Worm (Caenorhabditis elegans) whole organism, young adult: Measurements from ENCODE around the gene rpl-22.

Source experiments
- B0261.1 ChIP-seq: sonication (generic microtip); optimal IDR thresholded peaks from 2 replicates; lab custom pipeline; 2016; ENCODE audit warnings: mild to moderate bottlenecking, missing genetic modification characterization, moderate library complexity, missing compliant biosample characterization
- F22D6.2 ChIP-seq: sonication (generic microtip); optimal IDR thresholded peaks from 2 replicates; lab custom pipeline; 2016; ENCODE audit warnings: mild to moderate bottlenecking, missing genetic modification characterization, missing compliant biosample characterization
- F37B4.10 ChIP-seq: fragments of 200-800 bp; sonication (Bioruptor generic); IDR thresholded peaks from 2 replicates; pipeline ENCODE4 v1.3.6; 2022; ENCODE audit warnings: missing genetic modification characterization, missing compliant biosample characterization
- F57C9.4 ChIP-seq: sonication (generic microtip); optimal IDR thresholded peaks from 2 replicates; lab custom pipeline; 2017; ENCODE audit warnings: mild to moderate bottlenecking, missing genetic modification characterization, missing compliant biosample characterization
- K12H6.12 ChIP-seq: fragments of 200-800 bp; sonication (Bioruptor generic); optimal IDR thresholded peaks from 2 replicates; lab custom pipeline; 2018; ENCODE audit warnings: mild to moderate bottlenecking, missing genetic modification characterization, missing compliant biosample characterization
- Y56A3A.18 ChIP-seq: fragments of 200-800 bp; sonication (Bioruptor generic); IDR thresholded peaks from 2 replicates; pipeline ENCODE4 v1.3.6; 2022; ENCODE audit warnings: missing genetic modification reagents, missing genetic modification characterization, missing compliant biosample characterization
- Y79H2A.3 ChIP-seq: fragments of 200-800 bp; sonication (Bioruptor generic); conservative IDR thresholded peaks from 2 replicates; pipeline ENCODE4 v1.3.6; 2022; ENCODE audit warnings: missing genetic modification reagents, missing genetic modification characterization, missing compliant biosample characterization
- ama-1 ChIP-seq, 3 experiments: fragments of 150-350 bp in 1 of 3; sonication (generic microtip) in 2 of 3; optimal IDR thresholded peaks; 2 replicates each; lab custom pipeline; 2014 to 2018; ENCODE audit warnings: missing biosample characterization in 2 of 3, missing genetic modification characterization in 2 of 3, missing genetic modification reagents in 2 of 3
- aptf-3 ChIP-seq: fragments of 200-800 bp; sonication (Bioruptor generic); IDR thresholded peaks from 2 replicates; pipeline ENCODE4 v1.3.6; 2022; ENCODE audit warnings: missing genetic modification characterization, missing compliant biosample characterization
- atf-7 ChIP-seq: sonication (generic microtip); optimal IDR thresholded peaks from 2 replicates; lab custom pipeline; 2017; ENCODE audit warnings: mild to moderate bottlenecking, missing genetic modification characterization, missing compliant biosample characterization
- athp-1 ChIP-seq: sonication (generic microtip); optimal IDR thresholded peaks from 2 replicates; lab custom pipeline; 2017; ENCODE audit warnings: mild to moderate bottlenecking, missing genetic modification characterization, missing compliant biosample characterization
- attf-6 ChIP-seq: fragments of 200-800 bp; sonication (Bioruptor generic); IDR thresholded peaks from 2 replicates; pipeline ENCODE4 v1.3.6; 2022; ENCODE audit warnings: missing genetic modification reagents, missing genetic modification characterization, missing compliant biosample characterization
- cebp-1 ChIP-seq, 2 experiments: fragments of 200-800 bp in 1 of 2; sonication (Bioruptor generic) in 1 of 2; sonication (generic microtip) in 1 of 2; IDR thresholded peaks in 1 of 2; optimal IDR thresholded peaks in 1 of 2; 2 replicates each; pipeline versions ENCODE4 v1.3.6 to Lab custom; 2017 to 2022; ENCODE audit warnings: missing compliant biosample characterization in 2 of 2, missing genetic modification characterization in 2 of 2, mild to moderate bottlenecking in 1 of 2, missing genetic modification reagents in 1 of 2, moderate library complexity in 1 of 2
- ceh-27 ChIP-seq: fragments of 200-800 bp; sonication (Bioruptor generic); optimal IDR thresholded peaks from 2 replicates; lab custom pipeline; 2018; ENCODE audit warnings: mild to moderate bottlenecking, missing genetic modification characterization, moderate library complexity, missing compliant biosample characterization
- ceh-40 ChIP-seq: fragments of 200-800 bp; sonication (Bioruptor generic); IDR thresholded peaks from 2 replicates; pipeline ENCODE4 v1.3.6; 2022; ENCODE audit warnings: missing genetic modification characterization, missing compliant biosample characterization
- dox-1 ChIP-seq: fragments of 200-800 bp; sonication (Bioruptor generic); IDR thresholded peaks from 2 replicates; pipeline ENCODE4 v1.3.6; 2022; ENCODE audit warnings: missing genetic modification reagents, missing genetic modification characterization, missing compliant biosample characterization
- dpl-1 ChIP-seq: fragments of 150-350 bp; optimal IDR thresholded peaks from 2 replicates; lab custom pipeline; 2014; ENCODE audit warnings: missing biosample characterization, missing genetic modification reagents, missing genetic modification characterization
- gei-17 ChIP-seq: fragments of 200-800 bp; sonication (Bioruptor generic); optimal IDR thresholded peaks from 2 replicates; lab custom pipeline; 2018; ENCODE audit warnings: mild to moderate bottlenecking, missing genetic modification characterization, missing compliant biosample characterization
- hlh-12 ChIP-seq: sonication (generic microtip); optimal IDR thresholded peaks from 2 replicates; lab custom pipeline; 2016; ENCODE audit warnings: missing genetic modification characterization, missing compliant biosample characterization
- hmg-1.2 ChIP-seq: fragments of 200-800 bp; sonication (Bioruptor generic); IDR thresholded peaks from 2 replicates; pipeline ENCODE4 v1.3.6; 2022; ENCODE audit warnings: missing genetic modification reagents, missing genetic modification characterization, missing compliant biosample characterization
- let-607 ChIP-seq, 2 experiments: fragments of 200-800 bp in 1 of 2; sonication (Bioruptor generic) in 1 of 2; sonication (generic microtip) in 1 of 2; optimal IDR thresholded peaks; 2 replicates each; lab custom pipeline; 2016 to 2018; ENCODE audit warnings: mild to moderate bottlenecking in 2 of 2, missing compliant biosample characterization in 2 of 2, missing genetic modification characterization in 2 of 2, moderate library complexity in 2 of 2, missing genotype in 1 of 2
- lir-1 ChIP-seq: fragments of 200-800 bp; sonication (Bioruptor generic); conservative IDR thresholded peaks from 2 replicates; pipeline ENCODE4 v1.3.6; 2022; ENCODE audit warnings: missing genetic modification reagents, missing genetic modification characterization, missing compliant biosample characterization
- madf-6 ChIP-seq: fragments of 200-800 bp; sonication (Bioruptor generic); IDR thresholded peaks from 2 replicates; pipeline ENCODE4 v1.3.6; 2022; ENCODE audit warnings: missing genetic modification reagents, missing genetic modification characterization, missing compliant biosample characterization
- mcd-1 ChIP-seq: fragments of 200-800 bp; sonication (Bioruptor generic); IDR thresholded peaks from 2 replicates; pipeline ENCODE4 v1.3.6; 2022; ENCODE audit warnings: missing genetic modification reagents, missing genetic modification characterization, missing compliant biosample characterization
- mel-28 ChIP-seq: sonication (generic microtip); optimal IDR thresholded peaks from 2 replicates; lab custom pipeline; 2016; ENCODE audit warnings: borderline replicate concordance, mild to moderate bottlenecking, missing genetic modification characterization, missing compliant biosample characterization
- nhr-120 ChIP-seq: fragments of 200-800 bp; sonication (Bioruptor generic); IDR thresholded peaks from 2 replicates; pipeline ENCODE4 v1.3.6; 2022; ENCODE audit warnings: missing genetic modification characterization, missing compliant biosample characterization
- nhr-80 ChIP-seq: sonication (generic microtip); optimal IDR thresholded peaks from 2 replicates; lab custom pipeline; 2016; ENCODE audit warnings: missing genetic modification characterization, missing compliant biosample characterization
- rec-8 ChIP-seq, 2 experiments: sonication (generic microtip); optimal IDR thresholded peaks; 2 replicates each; lab custom pipeline; 2016; ENCODE audit warnings: mild to moderate bottlenecking in 2 of 2, missing genetic modification characterization in 2 of 2, missing genetic modification reagents in 2 of 2, missing genotype in 2 of 2, missing biosample characterization in 1 of 2, missing compliant biosample characterization in 1 of 2, moderate library complexity in 1 of 2
- sdz-38 ChIP-seq: sonication (generic microtip); optimal IDR thresholded peaks from 2 replicates; lab custom pipeline; 2016; ENCODE audit warnings: missing genotype, missing genetic modification characterization, missing compliant biosample characterization
- sea-2 ChIP-seq: fragments of 200-800 bp; sonication (Bioruptor generic); IDR thresholded peaks from 2 replicates; pipeline ENCODE4 v1.3.6; 2022; ENCODE audit warnings: missing genetic modification characterization, missing compliant biosample characterization
- snpc-1.1 ChIP-seq: sonication (generic microtip); optimal IDR thresholded peaks from 2 replicates; lab custom pipeline; 2017; ENCODE audit warnings: missing genetic modification characterization, mild to moderate bottlenecking, missing compliant biosample characterization, antibody characterized with exemption, moderate library complexity, missing genotype, missing genetic modification reagents; ENCODE audit not compliant: insufficient read depth
- sptf-2 ChIP-seq: fragments of 200-800 bp; sonication (Bioruptor generic); optimal IDR thresholded peaks from 2 replicates; lab custom pipeline; 2018; ENCODE audit warnings: mild to moderate bottlenecking, missing genetic modification characterization, missing compliant biosample characterization
- zim-3 ChIP-seq: sonication (generic microtip); optimal IDR thresholded peaks from 2 replicates; lab custom pipeline; 2017; ENCODE audit warnings: mild to moderate bottlenecking, missing genetic modification characterization, moderate library complexity, missing compliant biosample characterization

The rpl-22 gene

DNA sequence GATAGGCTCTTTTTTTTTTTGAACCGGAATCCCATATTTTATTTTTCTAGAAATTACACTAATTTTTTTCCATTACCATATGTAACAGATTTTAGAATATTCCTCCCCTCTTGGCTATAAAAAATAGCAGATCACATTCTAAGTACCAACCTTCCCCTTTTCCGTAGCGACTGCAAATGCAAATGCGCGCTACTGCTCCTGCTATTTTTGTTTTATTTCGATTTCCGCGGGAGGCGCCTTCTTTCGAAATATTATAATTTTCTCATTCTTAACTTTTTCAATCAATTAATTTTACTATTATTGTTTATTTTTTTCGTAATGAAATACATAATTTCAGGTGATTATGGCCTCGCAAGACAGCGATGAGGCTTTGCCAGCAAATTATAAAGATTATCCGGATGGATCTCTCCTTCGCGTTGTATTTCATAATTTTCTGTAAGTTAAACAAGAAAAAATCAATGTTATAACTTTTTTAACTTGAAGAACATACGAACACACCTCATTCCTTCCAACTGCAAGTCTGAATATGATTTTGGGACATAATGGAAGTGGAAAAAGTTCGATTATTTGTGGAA is 6.5 kb downstream of the rpl-22 start, which contains the start of gene smc-5 (continued):
- peak; percentile 84 for TF ChIP-seq dpl-1
- peak; percentile 42; the same call in 1 of the 2 replicates for TF ChIP-seq hmg-1.2 (GFP tag; lab: Robert Waterston, UW)
- peak; percentile 28 for TF ChIP-seq nhr-80 (tag; lab: Kevin White, UChicago)
- TF ChIP-seq madf-6: peak; percentile 89
- TF ChIP-seq rec-8 (tag; optimal IDR thresholded peaks at IDR 0.05; lab: Kevin White, UChicago): no peak
- peak; percentile 91 for TF ChIP-seq mcd-1

DNA sequence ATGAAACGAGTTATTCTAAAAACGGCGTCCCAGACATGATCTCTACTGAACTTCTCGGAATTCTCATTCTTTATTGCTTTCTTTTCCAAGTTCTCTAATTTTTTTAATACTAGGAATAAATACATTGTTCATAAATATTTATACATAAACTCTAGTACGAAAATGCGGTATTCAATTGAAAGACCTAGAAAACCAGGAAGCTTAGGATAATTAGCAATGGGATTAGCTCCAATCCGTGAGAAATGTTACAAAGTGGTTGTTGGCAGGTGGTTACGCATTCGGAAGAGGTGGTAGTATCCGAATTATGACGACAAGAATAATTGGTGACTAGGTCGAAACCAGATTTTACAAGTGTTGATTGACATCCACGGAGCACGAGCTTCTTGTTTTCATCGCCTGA is 11.6 kb downstream of the rpl-22 start:
- TF ChIP-seq snpc-1.1 (tag; lab: Kevin White, UChicago) (no peak), Y56A3A.18 (GFP tag; lab: Robert Waterston, UW) (no peak), attf-6 (GFP tag; lab: Robert Waterston, UW) (no peak), Y79H2A.3 (no peak), sdz-38 (tag; lab: Kevin White, UChicago) (no peak), ceh-27 (GFP tag; lab: Kevin White, UChicago) (no peak), atf-7 (tag; lab: Kevin White, UChicago) (no peak), aptf-3 (GFP tag; lab: Robert Waterston, UW) (no peak), lir-1 (GFP tag; lab: Robert Waterston, UW) (no peak), gei-17 (no peak), B0261.1 (no peak), let-607 (tag; optimal IDR thresholded peaks at IDR 0.05; lab: Kevin White, UChicago) (no peak), F57C9.4 (tag; lab: Kevin White, UChicago) (no peak), athp-1 (no peak)

DNA sequence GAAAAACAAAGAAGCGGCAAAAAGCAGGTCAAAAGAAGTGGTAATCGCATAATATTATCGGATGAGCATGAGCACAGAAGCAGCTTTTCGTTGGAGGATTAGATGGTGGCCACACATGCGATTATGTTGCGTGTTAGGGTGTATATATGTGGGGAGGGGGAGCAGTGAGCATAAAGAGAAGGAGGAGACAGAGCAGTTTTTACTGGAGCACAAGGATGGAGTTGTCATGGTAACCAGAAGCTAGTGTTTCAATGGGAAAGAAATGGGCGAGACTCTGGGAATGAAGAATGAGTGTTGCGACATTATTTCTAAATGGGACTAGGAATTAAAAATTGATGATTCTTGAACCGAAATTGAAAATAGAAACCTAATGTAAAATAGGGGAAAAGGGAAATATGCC is 12.5 kb downstream of the rpl-22 start, which contains the start of gene C27A2.8:
Gene C27A2.8 (minus strand): TSS at position 117 of the 400 bp plus-strand sequence.
- no peak for TF ChIP-seq nhr-120
- TF ChIP-seq ceh-27 (GFP tag; lab: Kevin White, UChicago): no peak
- no peak for TF ChIP-seq zim-3 (tag; lab: Kevin White, UChicago)
- no peak for TF ChIP-seq athp-1
- no peak for TF ChIP-seq madf-6
- TF ChIP-seq ama-1 (optimal IDR thresholded peaks at IDR 0.05; lab: Kevin White, UChicago): no peak
- no peak for TF ChIP-seq ama-1 (GFP tag; optimal IDR thresholded peaks at IDR 0.05; lab: Kevin White, UChicago)
- no peak for TF ChIP-seq dox-1 (GFP tag; lab: Robert Waterston, UW)
- no peak for TF ChIP-seq cebp-1 (GFP tag; IDR thresholded peaks at IDR 0.05; lab: Robert Waterston, UW)
- TF ChIP-seq cebp-1 (tag; optimal IDR thresholded peaks at IDR 0.05; lab: Kevin White, UChicago): no peak
- no peak for TF ChIP-seq F37B4.10 (GFP tag; lab: Robert Waterston, UW)
- TF ChIP-seq, all 124 proteins: peak for 0

DNA sequence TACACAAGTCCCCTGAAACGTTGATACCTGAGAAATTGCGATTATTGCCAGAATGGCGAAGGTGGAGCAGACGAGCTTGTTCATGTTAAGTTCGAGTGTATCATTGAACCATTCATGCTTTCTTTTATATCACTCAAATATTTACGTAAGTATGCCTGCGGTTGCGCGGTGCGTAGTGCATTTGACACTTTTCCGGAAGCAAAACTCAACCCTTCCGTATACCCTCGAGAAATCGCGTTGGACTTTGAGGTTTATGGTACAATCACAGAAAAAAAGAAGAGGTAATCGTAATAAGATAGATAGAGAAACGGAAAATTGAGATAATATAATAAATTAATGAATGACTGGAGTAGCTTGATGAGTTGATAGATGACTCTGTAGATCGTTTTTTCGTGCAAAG is 14.1 kb downstream of the rpl-22 start, which contains the start of gene idpb-2:
Gene idpb-2 (minus strand): TSS at position 101 of the 400 bp plus-strand sequence.
- no peak for TF ChIP-seq ceh-40 (GFP tag; lab: Robert Waterston, UW)
- no peak for TF ChIP-seq mcd-1
- no peak for TF ChIP-seq sptf-2
- no peak for TF ChIP-seq B0261.1

DNA sequence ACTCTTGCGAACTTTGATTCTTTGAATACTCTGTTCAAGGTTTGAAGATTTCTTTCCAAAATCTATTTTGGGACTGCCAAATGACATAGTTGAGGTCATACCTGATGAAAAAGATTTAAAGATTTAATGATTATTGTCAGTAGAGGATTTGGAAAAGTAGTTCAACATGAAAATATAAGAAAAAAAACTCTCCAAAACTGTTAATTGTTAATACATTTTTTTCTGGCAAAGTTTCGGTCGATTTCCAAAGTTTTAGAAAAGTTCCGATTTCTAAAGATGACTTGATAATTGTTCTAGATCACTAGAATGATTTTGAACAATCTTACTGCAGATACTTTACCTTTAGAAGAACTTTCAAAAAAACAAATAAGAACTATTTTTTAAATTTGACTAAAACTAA is 15.8 kb downstream of the rpl-22 start, which contains the start of gene C27A2.7:
Gene C27A2.7 (minus strand): TSS at position 101 of the 400 bp plus-strand sequence.
- no peak for TF ChIP-seq snpc-1.1 (tag; lab: Kevin White, UChicago)
- no peak for TF ChIP-seq hlh-12 (tag; lab: Kevin White, UChicago)
- no peak for TF ChIP-seq zim-3 (tag; lab: Kevin White, UChicago)
- no peak for TF ChIP-seq aptf-3 (GFP tag; lab: Robert Waterston, UW)
- no peak for TF ChIP-seq mcd-1
- no peak for TF ChIP-seq F22D6.2 (tag; lab: Kevin White, UChicago)
- no peak for TF ChIP-seq sea-2
- no peak for TF ChIP-seq K12H6.12
- no peak for TF ChIP-seq mel-28 (tag; lab: Kevin White, UChicago)
